Worm (Caenorhabditis elegans) whole organism, L4 larva: ENCODE measurements around the gene rpl-39.

Experiments
- F10B5.3 ChIP-seq: sonication (generic microtip); optimal IDR thresholded peaks from 2 replicates; lab custom pipeline; 2016; ENCODE audit warnings: mild to moderate bottlenecking, missing genetic modification characterization, missing compliant biosample characterization
- F37D6.2 ChIP-seq: sonication (generic microtip); optimal IDR thresholded peaks from 2 replicates; lab custom pipeline; 2016; ENCODE audit warnings: mild to moderate bottlenecking, missing genetic modification characterization, missing compliant biosample characterization
- ces-1 ChIP-seq: fragments of 150-350 bp; sonication (generic microtip); optimal IDR thresholded peaks from 4 replicates; lab custom pipeline; 2014; ENCODE audit warnings: missing biosample characterization, missing genetic modification reagents, missing genetic modification characterization
- nhr-237 ChIP-seq: sonication (generic microtip); optimal IDR thresholded peaks from 2 replicates; lab custom pipeline; 2017; ENCODE audit warnings: missing biosample characterization, missing genetic modification characterization
- zip-11 ChIP-seq: fragments of 200-800 bp; sonication (Bioruptor generic); IDR thresholded peaks from 2 replicates; pipeline ENCODE4 v1.3.6; 2022; ENCODE audit warnings: missing genetic modification characterization, missing compliant biosample characterization

DNA sequence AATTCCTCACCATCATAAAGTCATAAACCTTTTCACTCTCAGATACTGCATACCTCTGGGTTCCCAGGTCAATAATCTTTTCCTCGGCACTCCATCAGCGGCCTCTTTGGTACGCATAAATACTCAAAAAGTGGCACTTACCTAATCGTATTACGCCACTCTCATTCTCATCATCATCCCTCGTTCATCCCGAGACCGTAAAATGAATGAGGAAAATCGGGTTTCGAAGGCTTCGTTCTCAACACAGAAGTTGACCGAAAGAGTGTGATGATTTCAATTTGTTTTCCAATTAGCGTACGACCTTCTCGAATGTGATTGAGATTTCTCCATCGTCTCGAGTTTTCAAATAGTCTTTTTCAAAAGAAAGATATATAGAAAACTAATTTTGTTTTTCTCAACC lies 35.9 kb downstream of the rpl-39 start:
- TF ChIP-seq nhr-237 (tag; lab: Kevin White, UChicago) = no peak
- TF ChIP-seq ces-1 (GFP tag; lab: Kevin White, UChicago) = no peak
- TF ChIP-seq zip-11 (GFP tag; lab: Robert Waterston, UW) = no peak
- TF ChIP-seq F10B5.3 = no peak
- TF ChIP-seq F37D6.2 (tag; lab: Kevin White, UChicago) = no peak
